Fruit fly (Drosophila melanogaster) whole organism, embryonic: Measurements from ENCODE around the gene CG42764.

Experiments used
- CG1024 ChIP-seq: fragments of 200-800 bp; sonication (Bioruptor generic); IDR thresholded peaks from 2 replicates; pipeline ENCODE4 v1.3.6; 2022; ENCODE audit warnings: missing biosample characterization, missing genetic modification characterization
- CG11247 ChIP-seq: fragments of 200-800 bp; sonication (Bioruptor generic); IDR thresholded peaks from 2 replicates; pipeline ENCODE4 v1.3.6; 2022; ENCODE audit warnings: missing biosample characterization, missing genetic modification characterization
- CG11398 ChIP-seq: fragments of 200-800 bp; sonication (Bioruptor generic); optimal IDR thresholded peaks from 2 replicates; lab custom pipeline; 2016; ENCODE audit warnings: missing biosample characterization, missing genetic modification characterization
- CG11504 ChIP-seq: fragments of 200-800 bp; sonication (Bioruptor generic); optimal IDR thresholded peaks from 3 replicates; lab custom pipeline; 2019; ENCODE audit warnings: missing biosample characterization, mild to moderate bottlenecking, missing genetic modification characterization, moderate library complexity
- CG11723 ChIP-seq: fragments of 200-800 bp; sonication (Bioruptor generic); optimal IDR thresholded peaks from 2 replicates; lab custom pipeline; 2017; ENCODE audit warnings: missing biosample characterization, mild to moderate bottlenecking, missing genetic modification characterization
- CG12391 ChIP-seq: fragments of 200-800 bp; sonication (Bioruptor generic); optimal IDR thresholded peaks from 3 replicates; lab custom pipeline; 2018; ENCODE audit warnings: missing biosample characterization, mild to moderate bottlenecking, missing genetic modification characterization, moderate library complexity
- CG13123 ChIP-seq: fragments of 200-800 bp; sonication (Bioruptor generic); optimal IDR thresholded peaks from 2 replicates; lab custom pipeline; 2016; ENCODE audit warnings: missing biosample characterization, missing genetic modification characterization
- CG13296 ChIP-seq: fragments of 200-800 bp; sonication (Bioruptor generic); optimal IDR thresholded peaks from 3 replicates; lab custom pipeline; 2018; ENCODE audit warnings: missing biosample characterization, mild to moderate bottlenecking, missing genetic modification characterization
- CG13775 ChIP-seq: fragments of 200-800 bp; sonication (Bioruptor generic); optimal IDR thresholded peaks from 3 replicates; lab custom pipeline; 2017; ENCODE audit warnings: missing biosample characterization, mild to moderate bottlenecking, missing genetic modification characterization
- CG15514 ChIP-seq: fragments of 200-800 bp; sonication (Bioruptor generic); optimal IDR thresholded peaks from 3 replicates; lab custom pipeline; 2017; ENCODE audit warnings: missing biosample characterization, missing genetic modification characterization, mild to moderate bottlenecking, moderate library complexity, missing genetic modification reagents
- CG16863 ChIP-seq: fragments of 200-800 bp; sonication (Bioruptor generic); optimal IDR thresholded peaks from 3 replicates; lab custom pipeline; 2016; ENCODE audit warnings: missing biosample characterization, missing genetic modification characterization
- CG17328 ChIP-seq: fragments of 200-800 bp; sonication (Bioruptor generic); IDR thresholded peaks from 2 replicates; pipeline ENCODE4 v1.3.6; 2022; ENCODE audit warnings: missing biosample characterization, missing genetic modification characterization
- CG17802 ChIP-seq: fragments of 200-800 bp; sonication (Bioruptor generic); optimal IDR thresholded peaks from 2 replicates; lab custom pipeline; 2018; ENCODE audit warnings: missing biosample characterization, mild to moderate bottlenecking, missing genetic modification characterization, moderate library complexity
- CG2712 ChIP-seq: fragments of 200-800 bp; optimal IDR thresholded peaks from 3 replicates; lab custom pipeline; 2019; ENCODE audit warnings: missing biosample characterization, mild to moderate bottlenecking, missing genetic modification characterization, moderate library complexity
- CG3281 ChIP-seq: fragments of 200-800 bp; sonication (Bioruptor generic); optimal IDR thresholded peaks from 3 replicates; lab custom pipeline; 2017; ENCODE audit warnings: missing biosample characterization, mild to moderate bottlenecking, missing genetic modification characterization
- CG6272 ChIP-seq: fragments of 200-800 bp; sonication (Bioruptor generic); IDR thresholded peaks from 2 replicates; pipeline ENCODE4 v1.3.6; 2022; ENCODE audit warnings: missing biosample characterization, missing genetic modification characterization
- CG6854 ChIP-seq: fragments of 200-800 bp; sonication (Bioruptor generic); optimal IDR thresholded peaks from 3 replicates; lab custom pipeline; 2017; ENCODE audit warnings: missing biosample characterization, mild to moderate bottlenecking, missing genetic modification characterization
- CG7357 ChIP-seq: fragments of 200-800 bp; sonication (Bioruptor generic); IDR thresholded peaks from 3 replicates; pipeline ENCODE4 v1.3.6; 2022; ENCODE audit warnings: missing biosample characterization, missing genetic modification characterization
- CG8359 ChIP-seq: fragments of 200-800 bp; sonication (Bioruptor generic); optimal IDR thresholded peaks from 2 replicates; lab custom pipeline; 2017; ENCODE audit warnings: missing biosample characterization, mild to moderate bottlenecking, missing genetic modification characterization, borderline replicate concordance
- CoRest ChIP-seq: fragments of 200-800 bp; sonication (Bioruptor generic); optimal IDR thresholded peaks from 3 replicates; lab custom pipeline; 2018; ENCODE audit warnings: missing biosample characterization, mild to moderate bottlenecking, missing genetic modification characterization, moderate library complexity
- D ChIP-seq, 2 experiments: fragments of 200-800 bp in 1 of 2; fragments of >200 bp in 1 of 2; sonication (Bioruptor generic) in 1 of 2; optimal IDR thresholded peaks; 2 replicates in 1 of 2; 3 replicates in 1 of 2; lab custom pipeline; 2017; ENCODE audit warnings: mild to moderate bottlenecking in 1 of 2, missing biosample characterization in 1 of 2, missing genetic modification characterization in 1 of 2, missing genetic modification reagents in 1 of 2
- Dad ChIP-seq: fragments of 200-800 bp; sonication (Bioruptor generic); optimal IDR thresholded peaks from 3 replicates; lab custom pipeline; 2016; ENCODE audit warnings: missing biosample characterization, missing genetic modification characterization
- Drgx ChIP-seq: fragments of 200-800 bp; sonication (Bioruptor generic); IDR thresholded peaks from 2 replicates; pipeline ENCODE4 v1.3.6; 2022; ENCODE audit warnings: missing biosample characterization, missing genetic modification characterization
- Fer3 ChIP-seq: fragments of 200-800 bp; sonication (Bioruptor generic); optimal IDR thresholded peaks from 2 replicates; lab custom pipeline; 2018; ENCODE audit warnings: missing biosample characterization, mild to moderate bottlenecking, missing genetic modification characterization, moderate library complexity
- GATAe ChIP-seq: fragments of 200-800 bp; sonication (Bioruptor generic); conservative IDR thresholded peaks from 2 replicates; pipeline ENCODE4 v1.3.6; 2022; ENCODE audit warnings: missing biosample characterization, missing genetic modification characterization
- Gsc ChIP-seq: fragments of 200-800 bp; sonication (Bioruptor generic); IDR thresholded peaks from 2 replicates; pipeline ENCODE4 v1.3.6; 2022; ENCODE audit warnings: missing biosample characterization, missing genetic modification characterization
- Neu2 ChIP-seq: fragments of 200-800 bp; sonication (Bioruptor generic); optimal IDR thresholded peaks from 3 replicates; lab custom pipeline; 2016; ENCODE audit warnings: missing biosample characterization, missing genetic modification characterization, borderline replicate concordance
- Oaz ChIP-seq: fragments of 200-800 bp; sonication (Bioruptor generic); IDR thresholded peaks from 2 replicates; pipeline ENCODE4 v1.3.6; 2022; ENCODE audit warnings: missing biosample characterization, missing genetic modification characterization
- Optix ChIP-seq: fragments of 200-800 bp; sonication (Bioruptor generic); IDR thresholded peaks from 3 replicates; pipeline ENCODE4 v1.3.6; 2022; ENCODE audit warnings: missing biosample characterization, missing genetic modification characterization
- Sox102F ChIP-seq: fragments of 200-800 bp; sonication (Bioruptor generic); optimal IDR thresholded peaks from 2 replicates; lab custom pipeline; 2018; ENCODE audit warnings: missing biosample characterization, mild to moderate bottlenecking, missing genetic modification characterization, moderate library complexity
- Spps ChIP-seq: fragments of 200-800 bp; sonication (Bioruptor generic); optimal IDR thresholded peaks from 2 replicates; lab custom pipeline; 2018; ENCODE audit warnings: missing biosample characterization, mild to moderate bottlenecking, missing genetic modification characterization
- Taf1 ChIP-seq: fragments of 200-800 bp; sonication (Bioruptor generic); IDR thresholded peaks from 2 replicates; pipeline ENCODE4 v1.3.6; 2022; ENCODE audit warnings: missing biosample characterization, missing genetic modification characterization
- Xbp1 ChIP-seq: fragments of 200-800 bp; sonication (Bioruptor generic); optimal IDR thresholded peaks from 3 replicates; lab custom pipeline; 2016; ENCODE audit warnings: missing biosample characterization, mild to moderate bottlenecking, missing genetic modification characterization
- YL-1 ChIP-seq: fragments of 200-800 bp; sonication (Bioruptor generic); optimal IDR thresholded peaks from 3 replicates; lab custom pipeline; 2017; ENCODE audit warnings: missing biosample characterization, mild to moderate bottlenecking, missing genetic modification characterization
- chif ChIP-seq, 2 experiments: fragments of 200-800 bp; sonication (Bioruptor generic); optimal IDR thresholded peaks; 3 replicates each; lab custom pipeline; 2016; ENCODE audit warnings: missing biosample characterization in 2 of 2, missing genetic modification characterization in 2 of 2
- dpn ChIP-seq, 2 experiments: fragments of 200-800 bp; sonication (Bioruptor generic); optimal IDR thresholded peaks; 3 replicates each; lab custom pipeline; 2016; ENCODE audit warnings: missing biosample characterization in 2 of 2, missing genetic modification characterization in 2 of 2
- emc ChIP-seq: fragments of 200-800 bp; sonication (Bioruptor generic); optimal IDR thresholded peaks from 2 replicates; lab custom pipeline; 2016; ENCODE audit warnings: missing biosample characterization, missing genetic modification characterization
- en ChIP-seq: fragments of 200-800 bp; sonication (Bioruptor generic); optimal IDR thresholded peaks from 2 replicates; lab custom pipeline; 2016; ENCODE audit warnings: missing biosample characterization, missing genetic modification characterization
- fd3F ChIP-seq: fragments of 200-800 bp; sonication (Bioruptor generic); optimal IDR thresholded peaks from 2 replicates; lab custom pipeline; 2018; ENCODE audit warnings: missing biosample characterization, mild to moderate bottlenecking, missing genetic modification characterization, moderate library complexity
- gfzf ChIP-seq: fragments of 200-800 bp; sonication (Bioruptor generic); optimal IDR thresholded peaks from 2 replicates; lab custom pipeline; 2016; ENCODE audit warnings: missing biosample characterization, mild to moderate bottlenecking, missing genetic modification characterization, moderate library complexity
- hth ChIP-seq: fragments of >200 bp; optimal IDR thresholded peaks from 2 replicates; lab custom pipeline; 2017; ENCODE audit warnings: inconsistent platforms
- nerfin-1 ChIP-seq: fragments of 200-800 bp; sonication (Bioruptor generic); optimal IDR thresholded peaks from 3 replicates; lab custom pipeline; 2019; ENCODE audit warnings: missing biosample characterization, mild to moderate bottlenecking, missing genetic modification characterization, moderate library complexity
- nom ChIP-seq: fragments of 200-800 bp; sonication (Bioruptor generic); optimal IDR thresholded peaks from 2 replicates; lab custom pipeline; 2017; ENCODE audit warnings: missing biosample characterization, missing genetic modification characterization, mild to moderate bottlenecking, moderate library complexity, missing genetic modification reagents
- psq ChIP-seq: fragments of 200-800 bp; sonication (Bioruptor generic); optimal IDR thresholded peaks from 2 replicates; lab custom pipeline; 2017; ENCODE audit warnings: missing biosample characterization, missing genetic modification characterization
- sens-2 ChIP-seq: fragments of 200-800 bp; sonication (Bioruptor generic); IDR thresholded peaks from 2 replicates; pipeline ENCODE4 v1.3.6; 2022; ENCODE audit warnings: missing biosample characterization, missing genetic modification characterization
- seq ChIP-seq: fragments of 200-800 bp; sonication (Bioruptor generic); IDR thresholded peaks from 2 replicates; pipeline ENCODE4 v1.3.6; 2022; ENCODE audit warnings: missing biosample characterization, missing genetic modification characterization
- tna ChIP-seq: fragments of 200-800 bp; sonication (Bioruptor generic); IDR thresholded peaks from 2 replicates; pipeline ENCODE4 v1.3.6; 2022; ENCODE audit warnings: missing biosample characterization, missing genetic modification characterization; ENCODE audit not compliant: partially characterized antibody
- zen2 ChIP-seq: fragments of 200-800 bp; sonication (Bioruptor generic); IDR thresholded peaks from 3 replicates; pipeline ENCODE4 v1.3.6; 2022; ENCODE audit warnings: missing biosample characterization, missing genetic modification characterization; ENCODE audit not compliant: partially characterized antibody

Gene CG42764

dm6 chr3L:20441632-20442469, 24.0 kb downstream of the CG42764 start, which contains the start of gene CG5910 (continued):
- TF ChIP-seq Oaz (GFP tag; lab: Robert Waterston, UW) (peak; percentile 50; the same call in 1 of the 2 replicates), zen2 (no peak), fd3F (GFP tag; lab: Kevin White, UChicago) (peak; percentile 79), Dad (GFP tag; lab: Kevin White, UChicago) (no peak), CG17802 (tag; lab: Kevin White, UChicago) (peak; percentile 35), Taf1 (peak; percentile 67), CoRest (tag; lab: Kevin White, UChicago) (peak; percentile 95), Neu2 (no peak), CG13775 (peak; percentile 88), GATAe (GFP tag; lab: Robert Waterston, UW) (0 out of 2 replicates have a peak, but pooled peaks have one; percentile 23), hth (lab: Kevin White, UChicago) (no peak), Sox102F (GFP tag; lab: Kevin White, UChicago) (peak; percentile 88), Optix (GFP tag; lab: Robert Waterston, UW) (no peak), CG17328 (GFP tag; lab: Robert Waterston, UW) (peak; percentile 69; the same call in 1 of the 2 replicates), CG8359 (peak; percentile 66), CG6854 (peak; percentile 89), CG12391 (peak; percentile 94), CG11247 (peak; percentile 70), Spps (tag; lab: Kevin White, UChicago) (peak; percentile 78), D (optimal IDR thresholded peaks at IDR 0.05; lab: Kevin White, UChicago) (no peak), D (GFP tag; optimal IDR thresholded peaks at IDR 0.05; lab: Kevin White, UChicago) (peak; percentile 92), tna (no peak), CG15514 (GFP tag; lab: Kevin White, UChicago) (peak; percentile 76), CG6272 (peak; percentile 54; the same call in 1 of the 2 replicates), nerfin-1 (tag; lab: Kevin White, UChicago) (peak; percentile 87), CG7357 (peak; percentile 83), CG16863 (peak; percentile 8), Drgx (GFP tag; lab: Robert Waterston, UW) (no peak), Xbp1 (GFP tag; lab: Kevin White, UChicago) (peak; percentile 83), dpn (GFP tag; optimal IDR thresholded peaks at IDR 0.05; lab: Kevin White, UChicago) (peak; percentile 46 to 85), CG13296 (GFP tag; lab: Kevin White, UChicago) (peak; percentile 91), seq (GFP tag; lab: Robert Waterston, UW) (peak; percentile 79), CG2712 (peak; percentile 95), CG13123 (GFP tag; lab: Kevin White, UChicago) (peak; percentile 76), en (no peak), emc (GFP tag; lab: Kevin White, UChicago) (no peak), CG11398 (GFP tag; lab: Kevin White, UChicago) (no peak), Gsc (GFP tag; lab: Robert Waterston, UW) (no peak), Fer3 (tag; lab: Kevin White, UChicago) (peak; percentile 84), CG11723 (GFP tag; lab: Kevin White, UChicago) (peak; percentile 71), CG3281 (GFP tag; lab: Kevin White, UChicago) (peak; percentile 93), gfzf (GFP tag; lab: Kevin White, UChicago) (no peak), chif (GFP tag; optimal IDR thresholded peaks at IDR 0.05; lab: Kevin White, UChicago) (peak in 1 of 2 experiments; percentile 3), CG1024 (GFP tag; lab: Robert Waterston, UW) (peak; percentile 66), CG11504 (peak; percentile 94), YL-1 (GFP tag; lab: Kevin White, UChicago) (peak; percentile 64), psq (peak; percentile 48), nom (GFP tag; lab: Kevin White, UChicago) (peak; percentile 40), sens-2 (peak; percentile 56)
